Fruit fly (Drosophila melanogaster) S2 (cell line): Measurements from ENCODE around the gene CG17129.

Source experiments
- CG8478 ChIP-seq: fragments of >200 bp; optimal IDR thresholded peaks from 2 replicates; lab custom pipeline; 2018
- CTCF ChIP-seq, 2 experiments: fragments of >200 bp; optimal IDR thresholded peaks; 2 replicates each; lab custom pipeline; 2018

The CG17129 gene

dm6 chr3L:711839-712553 is 31.9 kb upstream of the CG17129 start, which contains the start of gene CG13896:
TSS of gene CG13896 (minus strand) at chr3L:711850.
- peak; percentile 71 for TF ChIP-seq CG8478
- peak; percentile 95 to 99 for TF ChIP-seq CTCF (optimal IDR thresholded peaks at IDR 0.05; lab: Kevin White, UChicago)

DNA sequence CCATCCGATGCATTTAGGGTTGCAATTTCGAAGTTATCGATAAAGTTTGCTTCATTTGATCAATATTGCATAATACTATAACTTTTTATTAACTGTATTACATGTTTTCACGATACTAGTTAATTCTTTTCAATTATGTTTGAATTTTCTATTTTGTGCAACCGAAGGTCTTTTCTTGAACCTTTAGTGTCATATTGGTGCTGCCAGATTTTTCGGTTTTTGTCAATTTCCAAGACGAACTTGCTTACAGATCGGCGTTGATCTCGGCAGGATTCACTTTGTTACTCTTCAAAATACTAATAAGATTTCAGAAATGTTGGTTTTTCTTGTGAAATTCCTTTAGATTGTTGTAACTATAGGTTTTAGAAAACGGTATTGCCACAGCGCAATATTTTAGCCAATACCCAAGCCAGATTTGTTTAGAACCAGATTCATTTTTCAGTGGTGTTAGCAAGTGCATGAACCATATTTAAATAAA is 30.3 kb upstream of the CG17129 start, which contains the start of gene CkIIalpha-i3:
CkIIalpha-i3 (minus strand) TSS at position 263 of the 478 bp plus-strand sequence.
- TF ChIP-seq CG8478 (no peak), CTCF (optimal IDR thresholded peaks at IDR 0.05; lab: Kevin White, UChicago) (peak; percentile 36 to 57)

- no peak for TF ChIP-seq CG8478
- peak in 1 of 2 experiments; percentile 5 for TF ChIP-seq CTCF (optimal IDR thresholded peaks at IDR 0.05; lab: Kevin White, UChicago)
Measured at dm6 chr3L:709882-710281, 29.8 kb upstream of the CG17129 start.

DNA sequence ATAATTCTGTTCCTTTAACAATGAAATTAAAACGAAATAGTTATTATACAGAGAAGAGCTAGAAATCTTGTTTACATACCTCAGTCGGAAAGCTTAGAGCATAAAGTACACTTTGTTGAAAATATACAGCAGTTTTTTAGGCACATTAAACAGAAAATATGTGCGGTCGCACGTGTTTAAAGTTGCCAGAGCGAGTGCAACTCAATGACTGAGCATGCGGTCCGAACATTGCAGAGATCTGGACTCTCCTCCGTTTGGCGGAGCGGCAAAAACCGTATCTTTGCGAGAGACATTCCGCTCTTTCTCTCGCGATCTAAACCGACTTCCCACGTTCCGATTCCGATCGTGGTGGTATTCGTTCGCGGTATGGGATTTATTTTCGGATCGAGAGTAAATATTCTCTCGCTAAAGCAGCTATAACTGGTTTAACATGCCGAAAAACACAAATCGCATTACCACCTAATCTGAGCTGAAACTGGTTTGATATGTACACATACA is 27.9 kb upstream of the CG17129 start, which contains the start of gene CG13895:
CG13895 (minus strand) TSS at position 214 of the 498 bp plus-strand sequence.
- TF ChIP-seq CG8478 = no peak
- TF ChIP-seq CTCF (optimal IDR thresholded peaks at IDR 0.05; lab: Kevin White, UChicago) = no peak

dm6 chr3L:704661-705543 is 24.8 kb upstream of the CG17129 start:
- no peak for TF ChIP-seq CG8478
- no peak for TF ChIP-seq CTCF (optimal IDR thresholded peaks at IDR 0.05; lab: Kevin White, UChicago)

DNA sequence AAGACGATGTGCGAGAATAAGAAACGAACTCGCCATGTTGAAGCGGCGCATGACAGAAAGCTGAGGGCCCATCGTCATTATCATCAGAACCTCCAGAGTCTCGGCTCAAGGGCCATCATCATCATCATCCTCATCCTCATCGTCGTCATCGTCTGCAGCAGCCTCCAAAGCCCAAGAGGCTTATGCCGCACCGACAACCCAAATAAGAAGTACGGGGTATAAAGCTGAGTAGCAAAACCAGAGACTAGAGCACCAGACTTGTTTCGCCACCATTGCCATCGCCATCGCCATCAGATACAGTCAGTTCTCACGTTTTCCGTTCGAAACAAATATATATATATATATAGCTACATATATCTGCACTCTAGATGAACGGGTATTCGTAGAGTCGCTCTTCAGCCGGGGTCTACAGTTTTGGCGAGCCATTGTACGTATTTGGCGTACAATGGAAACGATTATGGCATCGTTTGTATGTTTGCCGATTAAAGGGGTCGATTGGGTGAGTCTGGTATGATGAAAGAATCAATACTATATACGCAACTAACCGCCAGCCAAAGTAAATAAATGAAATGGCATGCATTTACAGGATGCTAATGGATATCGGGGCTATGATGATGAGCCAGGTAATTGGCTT is 23.2 kb upstream of the CG17129 start:
- TF ChIP-seq CG8478 = no peak
- TF ChIP-seq CTCF (optimal IDR thresholded peaks at IDR 0.05; lab: Kevin White, UChicago) = no peak

dm6 chr3L:701798-702635 is 21.9 kb upstream of the CG17129 start:
- TF ChIP-seq CG8478 (no peak), CTCF (optimal IDR thresholded peaks at IDR 0.05; lab: Kevin White, UChicago) (no peak)

dm6 chr3L:700160-700917 is 20.2 kb upstream of the CG17129 start:
- TF ChIP-seq CG8478 (no peak), CTCF (optimal IDR thresholded peaks at IDR 0.05; lab: Kevin White, UChicago) (no peak)

- TF ChIP-seq CTCF (optimal IDR thresholded peaks at IDR 0.05; lab: Kevin White, UChicago) (no peak), CG8478 (no peak)
Measured at dm6 chr3L:699368-700150, 19.4 kb upstream of the CG17129 start.

- TF ChIP-seq CTCF (optimal IDR thresholded peaks at IDR 0.05; lab: Kevin White, UChicago) (peak in 1 of 2 experiments; percentile 0), CG8478 (no peak)
Measured at dm6 chr3L:698748-699367, 18.7 kb upstream of the CG17129 start, which contains the start of gene CG13894. TSS of gene CG13894 (minus strand) at chr3L:699144.

DNA sequence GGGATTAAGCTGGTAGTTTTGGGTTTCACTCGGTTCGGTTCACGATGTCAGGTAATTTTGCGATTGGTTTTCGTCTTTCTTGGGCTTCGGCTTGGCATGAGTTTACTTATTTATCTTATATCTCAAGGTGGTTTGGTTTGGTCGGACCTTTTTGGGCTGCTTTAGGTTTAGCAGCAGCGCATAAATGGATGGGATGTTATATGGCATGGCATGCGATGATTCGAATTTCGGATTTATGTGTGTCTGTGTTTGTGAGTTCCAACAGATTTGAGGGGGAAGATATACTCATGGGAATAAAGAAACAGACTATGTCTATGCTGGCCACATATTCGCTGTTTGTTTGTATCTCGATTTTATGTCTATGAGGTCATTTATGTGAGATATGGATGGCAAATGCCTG is 17.6 kb upstream of the CG17129 start:
- TF ChIP-seq CTCF (optimal IDR thresholded peaks at IDR 0.05; lab: Kevin White, UChicago) (no peak), CG8478 (no peak)

DNA sequence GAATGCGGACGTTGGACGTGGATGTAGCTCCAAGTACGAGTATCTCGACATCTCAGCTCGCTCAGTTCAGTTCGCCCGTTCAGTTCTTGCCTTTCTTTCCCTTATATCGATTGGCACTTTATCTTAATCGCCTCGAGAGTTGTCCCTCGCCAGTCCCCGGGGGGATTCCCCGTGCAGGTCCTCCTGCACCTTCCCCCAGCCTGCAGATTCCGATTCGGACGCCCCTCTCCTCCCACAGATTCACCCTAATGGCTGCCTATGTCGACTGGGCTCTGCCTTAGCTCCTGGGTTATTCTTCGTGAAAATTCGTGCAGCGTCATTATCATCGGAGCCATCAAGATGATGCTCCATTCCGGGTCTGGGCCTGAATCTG is 16.9 kb upstream of the CG17129 start:
- TF ChIP-seq CTCF (optimal IDR thresholded peaks at IDR 0.05; lab: Kevin White, UChicago) (no peak), CG8478 (no peak)
